Worm (Caenorhabditis elegans) whole organism, L4 larva: ENCODE results near the gene svop-1.
A peak's percentile ranks its signal among the peaks of the same experiment; 100 is the strongest.

ENCODE experiments used
- F10B5.3 ChIP-seq: sonication (generic microtip); optimal IDR thresholded peaks from 2 replicates; lab custom pipeline; 2016; ENCODE audit warnings: mild to moderate bottlenecking, missing genetic modification characterization, missing compliant biosample characterization
- F49E8.2 ChIP-seq: sonication (generic microtip); optimal IDR thresholded peaks from 2 replicates; lab custom pipeline; 2016; ENCODE audit warnings: missing compliant biosample characterization, mild to moderate bottlenecking, missing genetic modification characterization, borderline replicate concordance
- Y105C5A.15 ChIP-seq: fragments of 200-800 bp; sonication (Bioruptor generic); IDR thresholded peaks from 2 replicates; pipeline ENCODE4 v1.3.6; 2022; ENCODE audit warnings: missing genetic modification characterization, missing compliant biosample characterization
- Y75B8A.6 ChIP-seq: fragments of 200-800 bp; sonication (Bioruptor generic); IDR thresholded peaks from 2 replicates; pipeline ENCODE4 v1.3.6; 2022; ENCODE audit warnings: missing genetic modification reagents, missing genetic modification characterization, missing compliant biosample characterization
- ZK546.5 ChIP-seq, 2 experiments: sonication (generic microtip); optimal IDR thresholded peaks; 2 replicates each; lab custom pipeline; 2017; ENCODE audit warnings: missing biosample characterization in 2 of 2, missing genetic modification characterization in 2 of 2
- aha-1 ChIP-seq: fragments of 150-350 bp; peaks from one replicate; lab custom pipeline; 2014; ENCODE audit warnings: missing biosample characterization, missing genetic modification characterization
- ama-1 ChIP-seq: fragments of 150-350 bp; optimal IDR thresholded peaks from 2 replicates; lab custom pipeline; 2014; ENCODE audit warnings: inconsistent platforms, mixed read lengths
- attf-4 ChIP-seq: sonication (generic microtip); optimal IDR thresholded peaks from 3 replicates; lab custom pipeline; 2017; ENCODE audit warnings: missing biosample characterization, missing genetic modification characterization
- ceh-44 ChIP-seq: fragments of 200-800 bp; sonication (Bioruptor generic); IDR thresholded peaks from 2 replicates; pipeline ENCODE4 v1.3.6; 2022; ENCODE audit warnings: missing genetic modification reagents, missing genetic modification characterization, missing compliant biosample characterization
- ceh-62 ChIP-seq: sonication (generic microtip); optimal IDR thresholded peaks from 2 replicates; lab custom pipeline; 2017; ENCODE audit warnings: missing biosample characterization, missing genetic modification characterization
- daf-16 ChIP-seq, 3 experiments: sonication (generic microtip); optimal IDR thresholded peaks; 2 replicates each; lab custom pipeline; 2016 to 2017; ENCODE audit warnings: missing genetic modification characterization in 3 of 3, missing genetic modification reagents in 3 of 3, mild to moderate bottlenecking in 2 of 3, missing compliant biosample characterization in 2 of 3, missing biosample characterization in 1 of 3, moderate library complexity in 1 of 3
- daf-19 ChIP-seq: fragments of 200-800 bp; sonication (Bioruptor generic); conservative IDR thresholded peaks from 2 replicates; pipeline ENCODE4 v1.3.6; 2022; ENCODE audit warnings: missing genetic modification characterization, missing compliant biosample characterization
- daf-8 ChIP-seq: fragments of 200-800 bp; sonication (Bioruptor generic); IDR thresholded peaks from 2 replicates; pipeline ENCODE4 v1.3.6; 2022; ENCODE audit warnings: missing genetic modification characterization, missing compliant biosample characterization
- dmd-6 ChIP-seq: fragments of 200-800 bp; sonication (Bioruptor generic); IDR thresholded peaks from 2 replicates; pipeline ENCODE4 v1.3.6; 2022; ENCODE audit warnings: missing genetic modification reagents, missing genetic modification characterization, missing compliant biosample characterization
- dmd-8 ChIP-seq: fragments of 200-800 bp; sonication (Bioruptor generic); IDR thresholded peaks from 2 replicates; pipeline ENCODE4 v1.3.6; 2022; ENCODE audit warnings: missing genetic modification characterization, missing compliant biosample characterization
- dpl-1 ChIP-seq: fragments of 150-350 bp; optimal IDR thresholded peaks from 2 replicates; lab custom pipeline; 2014; ENCODE audit warnings: missing biosample characterization, missing genetic modification reagents, missing genetic modification characterization
- duxl-1 ChIP-seq: sonication (generic microtip); optimal IDR thresholded peaks from 2 replicates; lab custom pipeline; 2016; ENCODE audit warnings: mild to moderate bottlenecking, missing genetic modification characterization, moderate library complexity, missing compliant biosample characterization; ENCODE audit not compliant: poor library complexity
- egl-27 ChIP-seq: sonication (generic microtip); optimal IDR thresholded peaks from 3 replicates; lab custom pipeline; 2017; ENCODE audit warnings: missing biosample characterization, missing genetic modification reagents, missing genetic modification characterization
- fkh-10 ChIP-seq: fragments of 150-350 bp; optimal IDR thresholded peaks from 2 replicates; lab custom pipeline; 2014; ENCODE audit warnings: missing biosample characterization, missing genetic modification reagents, missing genetic modification characterization
- hmg-1.1 ChIP-seq: fragments of 200-800 bp; sonication (Bioruptor generic); IDR thresholded peaks from 2 replicates; pipeline ENCODE4 v1.3.6; 2022; ENCODE audit warnings: missing genetic modification reagents, missing genetic modification characterization, missing compliant biosample characterization
- lin-1 ChIP-seq: fragments of 200-800 bp; sonication (Bioruptor generic); IDR thresholded peaks from 2 replicates; pipeline ENCODE4 v1.3.6; 2022; ENCODE audit warnings: missing genetic modification reagents, missing genetic modification characterization, missing compliant biosample characterization
- lir-3 ChIP-seq: sonication (generic microtip); optimal IDR thresholded peaks from 2 replicates; lab custom pipeline; 2016; ENCODE audit warnings: mild to moderate bottlenecking, missing genetic modification characterization, missing compliant biosample characterization
- madf-5 ChIP-seq, 2 experiments: fragments of 200-800 bp; sonication (Bioruptor generic); IDR thresholded peaks; 2 replicates each; pipeline ENCODE4 v1.3.6; 2022; ENCODE audit warnings: missing compliant biosample characterization in 2 of 2, missing genetic modification characterization in 2 of 2
- madf-9 ChIP-seq: fragments of 200-800 bp; sonication (Bioruptor generic); conservative IDR thresholded peaks from 2 replicates; pipeline ENCODE4 v1.3.6; 2022; ENCODE audit warnings: missing genetic modification reagents, missing genetic modification characterization, missing compliant biosample characterization
- mdt-29 ChIP-seq: fragments of 200-800 bp; sonication (Bioruptor generic); IDR thresholded peaks from 2 replicates; pipeline ENCODE4 v1.3.6; 2022; ENCODE audit warnings: missing genetic modification reagents, missing genetic modification characterization, missing compliant biosample characterization
- nhr-237 ChIP-seq: sonication (generic microtip); optimal IDR thresholded peaks from 2 replicates; lab custom pipeline; 2017; ENCODE audit warnings: missing biosample characterization, missing genetic modification characterization
- nhr-25 ChIP-seq: sonication (generic microtip); optimal IDR thresholded peaks from 2 replicates; lab custom pipeline; 2017; ENCODE audit warnings: missing genetic modification characterization, mild to moderate bottlenecking, missing compliant biosample characterization, antibody characterized with exemption, moderate library complexity, borderline replicate concordance; ENCODE audit not compliant: insufficient read depth
- nhr-48 ChIP-seq: sonication (generic microtip); optimal IDR thresholded peaks from 2 replicates; lab custom pipeline; 2016; ENCODE audit warnings: mild to moderate bottlenecking, missing genetic modification characterization, missing compliant biosample characterization
- nhr-76 ChIP-seq: fragments of 150-350 bp; optimal IDR thresholded peaks from 2 replicates; lab custom pipeline; 2014; ENCODE audit warnings: missing biosample characterization, missing genetic modification characterization
- pqm-1 ChIP-seq: sonication (generic microtip); optimal IDR thresholded peaks from 2 replicates; lab custom pipeline; 2017; ENCODE audit warnings: missing biosample characterization, missing genetic modification characterization
- skn-1 ChIP-seq: fragments of 150-350 bp; optimal IDR thresholded peaks from 2 replicates; lab custom pipeline; 2014; ENCODE audit warnings: missing biosample characterization, missing genetic modification characterization
- snpc-1.2 ChIP-seq: fragments of 200-800 bp; sonication (Bioruptor generic); IDR thresholded peaks from 2 replicates; pipeline ENCODE4 v1.3.6; 2022; ENCODE audit warnings: missing genetic modification reagents, missing genetic modification characterization, missing compliant biosample characterization
- unc-62 ChIP-seq, 3 experiments: fragments of 150-350 bp in 1 of 3; sonication (generic microtip); optimal IDR thresholded peaks in 2 of 3; peaks in 1 of 3; 1 replicate in 1 of 3; 2 replicates in 2 of 3; lab custom pipeline; 2014 to 2017; ENCODE audit warnings: missing biosample characterization in 3 of 3, missing genetic modification characterization in 3 of 3, missing genetic modification reagents in 3 of 3, missing genotype in 1 of 3
- zag-1 ChIP-seq: fragments of 150-350 bp; optimal IDR thresholded peaks from 2 replicates; lab custom pipeline; 2014; ENCODE audit warnings: missing biosample characterization, missing genetic modification characterization
- zfp-2 ChIP-seq: sonication (generic microtip); optimal IDR thresholded peaks from 2 replicates; lab custom pipeline; 2016; ENCODE audit warnings: mild to moderate bottlenecking, missing genetic modification characterization, missing compliant biosample characterization
- ztf-7 ChIP-seq: fragments of 150-350 bp; optimal IDR thresholded peaks from 2 replicates; lab custom pipeline; 2014; ENCODE audit warnings: missing biosample characterization, missing genetic modification characterization

Gene svop-1

ce11 chrIII:8866983-8867842 is 18.1 kb downstream of the svop-1 start (continued):
- TF ChIP-seq unc-62 (GFP tag; optimal IDR thresholded peaks at IDR 0.05 in 1 of 2; lab: Kevin White, UChicago) (peak in 1 of 2 experiments; percentile 67), unc-62 (tag; optimal IDR thresholded peaks at IDR 0.05; lab: Kevin White, UChicago) (no peak), nhr-237 (tag; lab: Kevin White, UChicago) (no peak), nhr-25 (tag; lab: Kevin White, UChicago) (peak; percentile 13), ceh-62 (tag; lab: Kevin White, UChicago) (no peak), daf-8 (GFP tag; lab: Robert Waterston, UW) (no peak), lin-1 (GFP tag; lab: Robert Waterston, UW) (peak; percentile 14; the same call in 1 of the 2 replicates), zag-1 (tag; lab: Kevin White, UChicago) (no peak), pqm-1 (peak; percentile 19), F49E8.2 (tag; lab: Kevin White, UChicago) (no peak), hmg-1.1 (no peak), zfp-2 (no peak), duxl-1 (tag; lab: Kevin White, UChicago) (no peak), snpc-1.2 (GFP tag; lab: Robert Waterston, UW) (no peak), nhr-76 (tag; lab: Kevin White, UChicago) (no peak), Y105C5A.15 (GFP tag; lab: Robert Waterston, UW) (0 out of 2 replicates have a peak, but pooled peaks have one; percentile 28), egl-27 (tag; lab: Kevin White, UChicago) (no peak), ZK546.5 (tag; optimal IDR thresholded peaks at IDR 0.05; lab: Kevin White, UChicago) (no peak), attf-4 (tag; lab: Kevin White, UChicago) (no peak), ztf-7 (tag; lab: Kevin White, UChicago) (no peak), F10B5.3 (no peak), mdt-29 (GFP tag; lab: Robert Waterston, UW) (no peak), fkh-10 (GFP tag; lab: Kevin White, UChicago) (no peak), daf-19 (no peak), lir-3 (tag; lab: Kevin White, UChicago) (no peak), aha-1 (tag; lab: Kevin White, UChicago) (peak; percentile 94), madf-9 (GFP tag; lab: Robert Waterston, UW) (no peak), Y75B8A.6 (GFP tag; lab: Robert Waterston, UW) (no peak), dmd-6 (GFP tag; lab: Robert Waterston, UW) (peak; percentile 71), nhr-48 (no peak), ceh-44 (GFP tag; lab: Robert Waterston, UW) (no peak), skn-1 (tag; lab: Kevin White, UChicago) (no peak), ama-1 (lab: Kevin White, UChicago) (no peak), dmd-8 (GFP tag; lab: Robert Waterston, UW) (0 out of 2 replicates have a peak, but pooled peaks have one; percentile 34)

- TF ChIP-seq daf-16 (GFP tag; optimal IDR thresholded peaks at IDR 0.05; lab: Kevin White, UChicago) = no peak
- TF ChIP-seq daf-16 (tag; optimal IDR thresholded peaks at IDR 0.05; lab: Kevin White, UChicago) = peak; percentile 60
- no peak for TF ChIP-seq madf-5 (GFP tag; IDR thresholded peaks at IDR 0.05; lab: Robert Waterston, UW)
- TF ChIP-seq dpl-1 = no peak
- TF ChIP-seq Y105C5A.15 (GFP tag; lab: Robert Waterston, UW) = 0 out of 2 replicates have a peak, but pooled peaks have one; percentile 13
- TF ChIP-seq aha-1 (tag; lab: Kevin White, UChicago) = peak; percentile 99
- TF ChIP-seq, all 104 proteins: peak for 3
These were observed 19.2 kb downstream of the svop-1 start for ce11 chrIII:8866038-8866437.
